Fruit fly (Drosophila melanogaster) whole organism, larva: Measurements from ENCODE around the gene CG7149.
"Not testable (repeated sequence)": the region's sequence is repeated elsewhere in the genome, so short reads cannot be mapped to it uniquely, and the experiment has no call there.

Source experiments
- noc ChIP-seq: fragments of 200-800 bp; sonication (Bioruptor generic); optimal IDR thresholded peaks from 3 replicates; lab custom pipeline; 2019; ENCODE audit warnings: missing biosample characterization, mild to moderate bottlenecking, missing genetic modification characterization, moderate library complexity

Gene CG7149

DNA sequence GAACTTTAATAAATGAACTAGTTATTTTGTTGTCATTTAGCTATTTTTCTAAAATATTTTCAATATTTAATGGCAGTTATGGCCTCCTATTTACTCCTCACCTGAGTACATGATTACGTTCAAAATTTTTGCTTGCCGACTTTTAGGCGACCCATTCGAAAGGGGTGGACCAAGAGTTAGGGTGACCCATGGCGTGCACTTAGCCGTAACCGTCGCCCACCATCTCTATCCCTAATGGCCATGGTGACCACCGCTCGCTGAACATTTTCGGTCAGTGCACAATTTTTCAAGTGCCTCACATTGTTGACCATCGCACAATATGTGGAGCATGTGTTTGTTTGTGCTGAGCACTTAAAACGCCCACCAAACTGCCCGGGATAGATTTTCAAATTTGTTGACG lies 18.5 kb downstream of the CG7149 start:
- no peak for TF ChIP-seq noc

dm6 chr2L:7767328-7767727 lies 23.0 kb downstream of the CG7149 start, which contains the start of gene CG7191:
CG7191 (plus strand) TSS chr2L:7767628.
- TF ChIP-seq noc: no peak

dm6 chr2L:7756835-7757234 lies 33.5 kb downstream of the CG7149 start:
- no peak for TF ChIP-seq noc

DNA sequence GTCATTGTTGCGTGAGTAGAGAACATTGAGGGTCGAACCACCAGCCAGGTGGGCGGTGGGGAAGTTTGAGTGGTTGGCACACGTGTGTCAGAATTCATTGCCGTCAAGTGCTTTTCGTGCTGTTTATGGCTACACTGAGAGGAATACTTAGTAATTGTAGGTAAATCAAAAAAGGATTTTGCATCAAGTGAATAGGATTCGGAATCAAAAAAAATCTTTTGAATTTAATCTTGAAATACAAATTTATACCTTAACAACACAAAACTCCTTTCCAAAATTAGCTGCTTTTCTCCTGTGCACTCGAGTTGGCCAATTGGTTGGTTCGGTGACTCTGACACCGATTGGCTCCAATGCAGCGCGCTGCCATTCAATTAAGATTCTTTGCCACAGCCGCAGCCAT lies 35.8 kb downstream of the CG7149 start:
- TF ChIP-seq noc: no peak

- TF ChIP-seq noc: no peak
These were observed 36.5 kb downstream of the CG7149 start, which contains the start of gene CG46025 for dm6 chr2L:7753874-7754273. CG46025 (plus strand) TSS chr2L:7754174.

DNA sequence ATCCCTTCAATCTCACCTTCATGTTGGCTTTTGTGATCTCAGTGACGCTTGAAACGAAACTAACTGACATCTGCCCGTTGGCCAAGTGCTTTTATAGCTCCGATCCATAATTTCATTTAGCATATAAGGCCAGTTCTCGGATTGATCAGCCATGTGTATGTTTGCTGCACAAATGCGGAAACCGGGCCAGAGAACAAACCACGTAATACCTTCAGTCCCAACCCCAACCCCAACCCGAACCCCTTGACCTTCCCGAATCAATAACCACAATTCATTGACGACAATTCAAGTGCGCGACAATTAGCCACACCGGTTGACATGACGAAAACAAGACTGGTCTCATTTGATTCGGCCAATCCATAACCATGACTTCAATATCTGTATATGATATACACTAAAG lies 37.3 kb downstream of the CG7149 start, which contains the start of gene CG7203:
TSS of gene CG7203 (minus strand) at position 101 of the 400 bp plus-strand sequence.
- TF ChIP-seq noc: no peak

DNA sequence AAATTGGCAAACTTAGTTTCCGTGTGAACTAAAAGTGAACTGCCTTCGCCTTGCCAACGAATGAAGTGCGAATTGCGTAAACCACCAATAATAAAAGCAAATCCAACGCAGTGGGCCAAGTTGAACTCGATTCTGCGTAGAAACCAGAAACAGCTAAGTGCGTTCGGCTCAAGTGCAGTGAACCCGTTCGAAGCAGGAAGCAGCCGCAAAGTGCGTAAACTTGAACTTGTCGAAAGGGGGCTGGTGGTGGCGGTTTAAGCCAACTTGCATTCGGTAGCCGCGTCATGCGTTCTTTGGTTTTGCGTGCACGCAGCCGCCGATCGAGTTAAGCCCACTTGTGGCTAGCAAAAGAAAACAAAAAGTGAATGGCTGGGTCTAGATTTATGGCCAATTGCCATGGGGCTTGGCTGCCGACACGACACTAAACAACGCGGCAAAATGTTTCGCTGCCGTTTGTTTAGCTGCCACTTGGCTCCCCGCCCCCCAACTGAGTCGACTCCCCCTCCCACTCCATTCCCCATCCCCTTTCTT lies 39.7 kb downstream of the CG7149 start:
- TF ChIP-seq noc: no peak

DNA sequence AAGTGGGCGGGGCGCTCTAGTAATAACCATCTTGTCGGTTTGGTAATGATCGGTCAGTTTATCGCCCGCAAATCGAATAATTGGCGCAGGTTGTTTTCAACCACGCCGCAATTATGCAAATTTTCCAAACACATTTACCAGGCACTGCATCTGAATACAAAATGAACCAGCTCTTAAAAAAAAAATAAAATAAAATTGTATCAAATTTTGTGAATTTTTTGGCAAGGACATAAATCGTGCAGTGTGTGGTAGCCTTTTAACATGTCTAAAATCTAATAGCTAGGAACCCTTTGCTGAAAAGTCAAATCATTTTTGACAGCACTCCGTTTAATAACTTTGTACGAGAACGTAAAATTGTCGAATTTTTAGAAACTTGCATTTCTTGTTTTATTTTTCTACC lies 43.4 kb downstream of the CG7149 start, which contains the start of gene ATPsynGL:
TSS of gene ATPsynGL (plus strand) at position 301 of the 400 bp plus-strand sequence.
- TF ChIP-seq noc: no peak

dm6 chr2L:7744739-7745138 lies 45.6 kb downstream of the CG7149 start, which contains the start of gene CG7214:
CG7214 (minus strand) TSS chr2L:7744839.
- TF ChIP-seq noc: no peak

DNA sequence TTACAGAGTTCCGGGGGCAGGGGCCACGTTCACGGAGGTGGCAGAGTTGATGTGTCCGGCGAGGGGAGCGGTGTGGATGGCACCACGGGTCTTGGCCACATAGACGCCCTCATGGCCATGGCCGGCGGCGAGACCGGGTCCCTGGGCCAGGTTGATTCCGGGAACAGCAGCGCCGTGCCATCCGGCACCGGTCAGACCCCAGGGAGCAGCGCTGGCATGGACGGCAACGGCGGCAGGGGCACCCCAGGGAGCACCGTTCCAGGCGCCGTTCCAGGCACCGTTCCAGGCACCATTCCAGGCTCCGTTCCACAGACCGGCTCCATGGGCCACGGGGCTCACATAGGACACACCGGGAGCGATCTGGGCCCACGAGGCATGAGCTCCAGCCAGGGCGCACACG lies 46.1 kb downstream of the CG7149 start:
- TF ChIP-seq noc: no peak

DNA sequence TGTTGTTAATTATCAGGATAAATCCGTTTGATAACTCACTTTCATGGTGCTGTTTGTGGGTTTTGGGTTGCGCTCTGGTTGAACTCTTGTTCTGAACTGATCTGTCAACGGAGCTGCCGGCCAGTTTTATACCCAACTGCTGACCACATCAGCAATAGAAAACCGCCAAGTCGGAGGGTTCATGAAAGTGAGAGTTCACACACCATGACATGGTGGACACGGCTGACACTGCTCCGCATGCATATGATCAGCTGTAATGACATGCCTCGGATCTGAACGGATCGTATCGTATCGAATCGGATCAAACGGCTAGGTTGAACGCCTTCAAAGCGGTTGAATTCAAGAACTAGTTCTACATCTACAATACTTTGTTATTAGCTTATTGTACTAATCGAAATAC lies 48.9 kb downstream of the CG7149 start, which contains the start of gene Acp1:
TSS of gene Acp1 (minus strand) at position 101 of the 400 bp plus-strand sequence.
- no peak for TF ChIP-seq noc

- not testable (repeated sequence) for TF ChIP-seq noc
These were observed 51.6 kb downstream of the CG7149 start, which contains the start of gene CG31904 for dm6 chr2L:7738709-7739108. CG31904 (minus strand) TSS chr2L:7738809.
